Fruit fly (Drosophila melanogaster): ENCODE data around the gene gfzf.
A peak's percentile ranks its signal among the peaks of the same experiment; 100 is the strongest.

gfzf gene

dm6 chr3R:7174755-7175154 is 24.0 kb upstream of the gfzf start:
- peak; percentile 81 for TF ChIP-seq dsx (GFP tag; optimal IDR thresholded peaks at IDR 0.05; ENCODE audit: poor library complexity, severe bottlenecking)
- no peak for TF ChIP-seq CG11902 (GFP tag; optimal IDR thresholded peaks at IDR 0.05)
- peak in 1 of 2 experiments; percentile 33 for TF ChIP-seq ss (GFP tag; optimal IDR thresholded peaks at IDR 0.05)
- TF ChIP-seq CG1621 (tag; optimal IDR thresholded peaks at IDR 0.05), result peak; percentile 71

dm6 chr3R:7172978-7173377 is 22.2 kb upstream of the gfzf start:
- TF ChIP-seq Eip78C (GFP tag), result peak; percentile 4
- no peak for TF ChIP-seq CG6792 (GFP tag; optimal IDR thresholded peaks at IDR 0.05)
- peak; percentile 9 for TF ChIP-seq CG6854 (GFP tag; optimal IDR thresholded peaks at IDR 0.05)
- TF ChIP-seq topi (GFP tag; optimal IDR thresholded peaks at IDR 0.05), result no peak
- TF ChIP-seq vri (GFP tag; optimal IDR thresholded peaks at IDR 0.05), result peak; percentile 82

- TF ChIP-seq Lpt (GFP tag; optimal IDR thresholded peaks at IDR 0.05), result peak; percentile 53
- peak; percentile 44 for TF ChIP-seq Hr39 (GFP tag; optimal IDR thresholded peaks at IDR 0.05)
- TF ChIP-seq CG8319 (GFP tag; optimal IDR thresholded peaks at IDR 0.05), result no peak
- peak; percentile 78 for TF ChIP-seq Eip75B (GFP tag; optimal IDR thresholded peaks at IDR 0.05)
- peak; percentile 60 for TF ChIP-seq esn (GFP tag; optimal IDR thresholded peaks at IDR 0.05)
- TF ChIP-seq CG32006 (GFP tag; optimal IDR thresholded peaks at IDR 0.05), result peak; percentile 55
- 0 out of 3 replicates have a peak, but pooled peaks have one; percentile 17 for TF ChIP-seq CG6163 (GFP tag; IDR thresholded peaks at IDR 0.05)
- TF ChIP-seq salr (GFP tag; optimal IDR thresholded peaks at IDR 0.05), result peak; percentile 55 to 71
- no peak for TF ChIP-seq cyc (GFP tag; optimal IDR thresholded peaks at IDR 0.05)
- peak; percentile 85 for TF ChIP-seq Ets96B (tag; optimal IDR thresholded peaks at IDR 0.05)
- TF ChIP-seq CG11294 (GFP tag; IDR thresholded peaks at IDR 0.05), result no peak
- TF ChIP-seq CG8119 (GFP tag; IDR thresholded peaks at IDR 0.05), result peak; percentile 50; the same call in 1 of the 3 replicates
- peak; percentile 81 for TF ChIP-seq CG6808 (GFP tag; optimal IDR thresholded peaks at IDR 0.05)
- no peak for TF ChIP-seq fkh (GFP tag; optimal IDR thresholded peaks at IDR 0.05)
- TF ChIP-seq CG3919 (GFP tag; optimal IDR thresholded peaks at IDR 0.05), result peak; percentile 66
- TF ChIP-seq spab (GFP tag; optimal IDR thresholded peaks at IDR 0.05), result peak; percentile 71
- 0 out of 2 replicates have a peak, but pooled peaks have one; percentile 7 for TF ChIP-seq Gug (GFP tag; IDR thresholded peaks at IDR 0.05)
- TF ChIP-seq OdsH (GFP tag; optimal IDR thresholded peaks at IDR 0.05), result peak; percentile 69
- TF ChIP-seq Sox14 (GFP tag; optimal IDR thresholded peaks at IDR 0.05), result peak; percentile 79
- TF ChIP-seq Eip93F (GFP tag; optimal IDR thresholded peaks at IDR 0.05), result no peak
- peak; percentile 14 for TF ChIP-seq Ets21C (GFP tag; optimal IDR thresholded peaks at IDR 0.05)
- TF ChIP-seq lz (GFP tag; optimal IDR thresholded peaks at IDR 0.05), result peak; percentile 52
- peak; percentile 69 for TF ChIP-seq achi (GFP tag; optimal IDR thresholded peaks at IDR 0.05)
- TF ChIP-seq CG7368 (GFP tag; optimal IDR thresholded peaks at IDR 0.05), result peak; percentile 34
- peak; percentile 71 for TF ChIP-seq pdm3 (GFP tag; optimal IDR thresholded peaks at IDR 0.05)
- TF ChIP-seq net (GFP tag; optimal IDR thresholded peaks at IDR 0.05), result peak; percentile 51
- TF ChIP-seq CG11902 (GFP tag; optimal IDR thresholded peaks at IDR 0.05), result no peak
- TF ChIP-seq Smox (GFP tag; optimal IDR thresholded peaks at IDR 0.05), result peak; percentile 30
- peak; percentile 47 for TF ChIP-seq CG6792 (GFP tag; optimal IDR thresholded peaks at IDR 0.05)
- no peak for TF ChIP-seq vri (GFP tag; optimal IDR thresholded peaks at IDR 0.05)
- no peak for TF ChIP-seq eg (GFP tag; IDR thresholded peaks at IDR 0.05)
- TF ChIP-seq Blimp-1 (GFP tag; optimal IDR thresholded peaks at IDR 0.05), result no peak
- no peak for TF ChIP-seq dac (GFP tag; optimal IDR thresholded peaks at IDR 0.05)
- TF ChIP-seq Eip78C (GFP tag), result peak; percentile 92
- no peak for TF ChIP-seq CG4318 (GFP tag; optimal IDR thresholded peaks at IDR 0.05)
- peak; percentile 57 for TF ChIP-seq CG9139 (GFP tag; optimal IDR thresholded peaks at IDR 0.05)
- peak; percentile 77 for TF ChIP-seq CG10669 (GFP tag; optimal IDR thresholded peaks at IDR 0.05)
- TF ChIP-seq CG3032 (tag; optimal IDR thresholded peaks at IDR 0.05), result peak; percentile 86
- no peak for TF ChIP-seq CG6276 (GFP tag; optimal IDR thresholded peaks at IDR 0.05)
- peak; percentile 50 for TF ChIP-seq CG15336 (GFP tag; IDR thresholded peaks at IDR 0.05)
- TF ChIP-seq topi (GFP tag; optimal IDR thresholded peaks at IDR 0.05), result peak; percentile 46
- TF ChIP-seq Sox15 (GFP tag; optimal IDR thresholded peaks at IDR 0.05), result no peak
Measured at dm6 chr3R:7171384-7172099, 20.8 kb upstream of the gfzf start.
